Fruit fly (Drosophila melanogaster): ENCODE measurements around the gene CG34279.

The CG34279 gene

dm6 chr3R:17401289-17401752 is 1.8 kb downstream of the CG34279 start (continued):
- peak; percentile 85 for TF ChIP-seq CG6791 (GFP tag; IDR thresholded peaks at IDR 0.05; ENCODE audit: partially characterized antibody)
- 0 out of 3 replicates have a peak, but pooled peaks have one; percentile 24 for TF ChIP-seq dysf (GFP tag; IDR thresholded peaks at IDR 0.05)
- peak; percentile 66 for TF ChIP-seq zfh2 (GFP tag; optimal IDR thresholded peaks at IDR 0.05)
- no peak for TF ChIP-seq CG6854 (GFP tag; optimal IDR thresholded peaks at IDR 0.05)
- TF ChIP-seq CG4424 (GFP tag; optimal IDR thresholded peaks at IDR 0.05), result no peak
- TF ChIP-seq Ptx1 (GFP tag; IDR thresholded peaks at IDR 0.05), result peak; percentile 47; the same call in 1 of the 2 replicates
- peak; percentile 8 for TF ChIP-seq Hmx (GFP tag; optimal IDR thresholded peaks at IDR 0.05)
- TF ChIP-seq CG10274 (GFP tag; optimal IDR thresholded peaks at IDR 0.05), result no peak
- TF ChIP-seq CG1832 (GFP tag; optimal IDR thresholded peaks at IDR 0.05), result no peak
- TF ChIP-seq Blimp-1 (GFP tag; optimal IDR thresholded peaks at IDR 0.05), result no peak
- no peak for TF ChIP-seq CG17612 (GFP tag; IDR thresholded peaks at IDR 0.05)
- peak; percentile 2 for TF ChIP-seq CG14710 (tag; optimal IDR thresholded peaks at IDR 0.05)
- no peak for TF ChIP-seq CG7372 (GFP tag; IDR thresholded peaks at IDR 0.05)
- TF ChIP-seq Adf1 (GFP tag; IDR thresholded peaks at IDR 0.05), result no peak
- TF ChIP-seq NC2α (GFP tag; optimal IDR thresholded peaks at IDR 0.05), result no peak
- TF ChIP-seq da (GFP tag; optimal IDR thresholded peaks at IDR 0.05), result no peak
- TF ChIP-seq CG3726 (GFP tag; IDR thresholded peaks at IDR 0.05), result no peak
- TF ChIP-seq CG42726 (GFP tag; IDR thresholded peaks at IDR 0.05; ENCODE audit: partially characterized antibody), result peak; percentile 43; the same call in 1 of the 2 replicates
- TF ChIP-seq ssp (GFP tag; IDR thresholded peaks at IDR 0.05), result peak; percentile 97
- TF ChIP-seq ken (GFP tag; IDR thresholded peaks at IDR 0.05), result no peak
- peak; percentile 52 for TF ChIP-seq CG2712 (tag; optimal IDR thresholded peaks at IDR 0.05)
- no peak for TF ChIP-seq CG15073 (GFP tag; optimal IDR thresholded peaks at IDR 0.05)
- peak; percentile 62 for TF ChIP-seq YL-1 (GFP tag; optimal IDR thresholded peaks at IDR 0.05)
- TF ChIP-seq CG1233 (GFP tag; optimal IDR thresholded peaks at IDR 0.05), result no peak
- TF ChIP-seq CG6765 (GFP tag; optimal IDR thresholded peaks at IDR 0.05), result no peak
- peak; percentile 81 for TF ChIP-seq stwl (tag; optimal IDR thresholded peaks at IDR 0.05)
- peak; percentile 2 for TF ChIP-seq D19A (tag; optimal IDR thresholded peaks at IDR 0.05)
- TF ChIP-seq CkIIα-i1 (GFP tag; IDR thresholded peaks at IDR 0.05), result no peak
- TF ChIP-seq bab2 (GFP tag; optimal IDR thresholded peaks at IDR 0.05), result peak; percentile 37
- peak; percentile 82 for TF ChIP-seq bbx (GFP tag; IDR thresholded peaks at IDR 0.05; ENCODE audit: partially characterized antibody)
- TF ChIP-seq CG17385 (GFP tag; optimal IDR thresholded peaks at IDR 0.05), result peak; percentile 60
- TF ChIP-seq ara (GFP tag; IDR thresholded peaks at IDR 0.05), result no peak
- TF ChIP-seq Taf1 (GFP tag; IDR thresholded peaks at IDR 0.05), result no peak
- peak; percentile 52 for TF ChIP-seq CG9876 (GFP tag; optimal IDR thresholded peaks at IDR 0.05)
- TF ChIP-seq Hr39 (optimal IDR thresholded peaks at IDR 0.05), result no peak
- TF ChIP-seq CG10366 (GFP tag; IDR thresholded peaks at IDR 0.05), result no peak; the same call in 1 of the 2 replicates
- peak; percentile 37 for TF ChIP-seq CG15514 (GFP tag; optimal IDR thresholded peaks at IDR 0.05)
- no peak for TF ChIP-seq CG6813 (GFP tag; optimal IDR thresholded peaks at IDR 0.05)
- no peak for TF ChIP-seq ro (GFP tag; IDR thresholded peaks at IDR 0.05)
- TF ChIP-seq croc (GFP tag; conservative IDR thresholded peaks at IDR 0.05), result no peak
- TF ChIP-seq CG7839 (tag; optimal IDR thresholded peaks at IDR 0.05), result peak; percentile 62
- peak; percentile 8 for TF ChIP-seq CG12236 (GFP tag; optimal IDR thresholded peaks at IDR 0.05)
- no peak for TF ChIP-seq CG5245 (GFP tag; optimal IDR thresholded peaks at IDR 0.05)
- TF ChIP-seq hth (optimal IDR thresholded peaks at IDR 0.05), result no peak
- TF ChIP-seq lilli (GFP tag; optimal IDR thresholded peaks at IDR 0.05), result peak; percentile 83
- TF ChIP-seq h (optimal IDR thresholded peaks at IDR 0.05), result no peak
- peak; percentile 11 for TF ChIP-seq twi (tag; optimal IDR thresholded peaks at IDR 0.05)
- TF ChIP-seq peb (GFP tag; IDR thresholded peaks at IDR 0.05), result no peak
- TF ChIP-seq Bgb (GFP tag; IDR thresholded peaks at IDR 0.05; ENCODE audit: partially characterized antibody), result peak; percentile 86
- no peak for TF ChIP-seq ci (GFP tag; IDR thresholded peaks at IDR 0.05)
- TF ChIP-seq Side (GFP tag; optimal IDR thresholded peaks at IDR 0.05), result no peak
- peak; percentile 62 for TF ChIP-seq Sox102F (GFP tag; optimal IDR thresholded peaks at IDR 0.05)

All from whole organism, embryonic.